Worm (Caenorhabditis elegans) whole organism, midembryonic: ENCODE data around the gene W08E12.7.

ENCODE experiments used
- T22C8.4 ChIP-seq: fragments of 200-800 bp; sonication (Bioruptor generic); IDR thresholded peaks from 2 replicates; pipeline ENCODE4 v1.3.6; 2022; ENCODE audit warnings: missing genetic modification characterization, missing compliant biosample characterization
- flt-1 ChIP-seq: fragments of 200-800 bp; sonication (Bioruptor generic); IDR thresholded peaks from 2 replicates; pipeline ENCODE4 v1.3.6; 2022; ENCODE audit warnings: missing genetic modification characterization, missing compliant biosample characterization
- ztf-29 ChIP-seq: fragments of 200-800 bp; sonication (Bioruptor generic); IDR thresholded peaks from 2 replicates; pipeline ENCODE4 v1.3.6; 2022; ENCODE audit warnings: missing genetic modification reagents, missing genetic modification characterization, missing compliant biosample characterization

ce11 chrIV:3293800-3294493 lies 988 bp upstream of the W08E12.7 start:
- TF ChIP-seq T22C8.4 (GFP tag; lab: Robert Waterston, UW) (no peak), flt-1 (no peak), ztf-29 (GFP tag; lab: Robert Waterston, UW) (no peak)
